Fruit fly (Drosophila melanogaster): Measurements from ENCODE around the gene twin.

Gene twin

dm6 chr3R:24169362-24169761, 52.4 kb downstream of the twin start, which contains the start of gene CG5510 (continued):
- TF ChIP-seq CG12299 (tag; optimal IDR thresholded peaks at IDR 0.05) (peak; percentile 15), grn (GFP tag; optimal IDR thresholded peaks at IDR 0.05) (no peak), CG10565 (GFP tag; optimal IDR thresholded peaks at IDR 0.05) (no peak), CG3995 (GFP tag; optimal IDR thresholded peaks at IDR 0.05) (peak; percentile 100), inv (GFP tag; IDR thresholded peaks at IDR 0.05; ENCODE audit: partially characterized antibody) (peak; percentile 95), CG32772 (GFP tag; IDR thresholded peaks at IDR 0.05) (peak; percentile 73), Nf-YC (tag; optimal IDR thresholded peaks at IDR 0.05) (peak; percentile 61), CG6689 (GFP tag; IDR thresholded peaks at IDR 0.05) (no peak), trh (GFP tag; optimal IDR thresholded peaks at IDR 0.05) (no peak), mld (GFP tag; IDR thresholded peaks at IDR 0.05; ENCODE audit: partially characterized antibody) (peak; percentile 97), pfk (GFP tag; optimal IDR thresholded peaks at IDR 0.05) (peak; percentile 7), CG8290 (GFP tag; optimal IDR thresholded peaks at IDR 0.05) (no peak), CG8290 (tag; optimal IDR thresholded peaks at IDR 0.05) (peak in 1 of 2 experiments; percentile 89), CG7745 (tag; optimal IDR thresholded peaks at IDR 0.05) (no peak), Antp (GFP tag; optimal IDR thresholded peaks at IDR 0.05) (peak; percentile 65), Fer2 (tag; optimal IDR thresholded peaks at IDR 0.05) (no peak), slp2 (GFP tag; optimal IDR thresholded peaks at IDR 0.05) (no peak), CG9876 (GFP tag; optimal IDR thresholded peaks at IDR 0.05) (peak; percentile 3), Taf1 (GFP tag; IDR thresholded peaks at IDR 0.05) (no peak), CG12769 (tag; optimal IDR thresholded peaks at IDR 0.05) (peak; percentile 56), Rfx (GFP tag; IDR thresholded peaks at IDR 0.05) (peak; percentile 81), Ssrp (tag; optimal IDR thresholded peaks at IDR 0.05) (no peak), al (GFP tag; IDR thresholded peaks at IDR 0.05) (no peak), sob (GFP tag; IDR thresholded peaks at IDR 0.05) (peak; percentile 58), CG32532 (GFP tag; IDR thresholded peaks at IDR 0.05) (peak; percentile 65), salm (tag; optimal IDR thresholded peaks at IDR 0.05) (no peak), CG4617 (GFP tag; optimal IDR thresholded peaks at IDR 0.05; ENCODE audit: borderline replicate concordance) (peak; percentile 72), az2 (GFP tag; optimal IDR thresholded peaks at IDR 0.05) (peak; percentile 16), sens (GFP tag) (peak; percentile 90), CG1792 (GFP tag; optimal IDR thresholded peaks at IDR 0.05) (peak; percentile 52), Eip74EF (GFP tag; optimal IDR thresholded peaks at IDR 0.05) (no peak), NFAT (GFP tag; IDR thresholded peaks at IDR 0.05) (peak; percentile 83), NK7.1 (GFP tag; optimal IDR thresholded peaks at IDR 0.05) (peak; percentile 18), CG14441 (GFP tag; IDR thresholded peaks at IDR 0.05) (0 out of 2 replicates have a peak, but pooled peaks have one; percentile 10), CG4360 (GFP tag; IDR thresholded peaks at IDR 0.05) (no peak), Dip2 (GFP tag; IDR thresholded peaks at IDR 0.05) (no peak), BtbVII (GFP tag; optimal IDR thresholded peaks at IDR 0.05) (no peak), Dbx (GFP tag; IDR thresholded peaks at IDR 0.05) (peak; percentile 84), h (optimal IDR thresholded peaks at IDR 0.05) (no peak), zen (tag; optimal IDR thresholded peaks at IDR 0.05) (peak; percentile 66), CG15011 (GFP tag; optimal IDR thresholded peaks at IDR 0.05) (no peak), ap (GFP tag; IDR thresholded peaks at IDR 0.05) (peak; percentile 28; the same call in 1 of the 2 replicates), crc (GFP tag; optimal IDR thresholded peaks at IDR 0.05) (no peak), sima (GFP tag; optimal IDR thresholded peaks at IDR 0.05) (no peak), CG15601 (tag; optimal IDR thresholded peaks at IDR 0.05) (peak; percentile 97), Sry-β (GFP tag; optimal IDR thresholded peaks at IDR 0.05) (peak; percentile 29), bigmax (GFP tag; optimal IDR thresholded peaks at IDR 0.05) (no peak), CG11723 (GFP tag; optimal IDR thresholded peaks at IDR 0.05) (no peak), dm (GFP tag; optimal IDR thresholded peaks at IDR 0.05) (peak; percentile 49), E2f2 (GFP tag; IDR thresholded peaks at IDR 0.05) (peak; percentile 95), hbn (GFP tag; IDR thresholded peaks at IDR 0.05; ENCODE audit: partially characterized antibody) (peak; percentile 98), nom (GFP tag; optimal IDR thresholded peaks at IDR 0.05) (no peak)
